Worm (Caenorhabditis elegans) whole organism, L4 larva: Measurements from ENCODE around the gene R10H1.1.

Experiments
- F26F4.8 ChIP-seq: fragments of 200-800 bp; sonication (Bioruptor generic); conservative IDR thresholded peaks from 2 replicates; pipeline ENCODE4 v1.3.6; 2022; ENCODE audit warnings: missing genetic modification characterization, missing compliant biosample characterization
- R02D3.7 ChIP-seq: fragments of 150-350 bp; sonication (generic microtip); optimal IDR thresholded peaks from 3 replicates; lab custom pipeline; 2014; ENCODE audit warnings: missing biosample characterization, missing genetic modification characterization
- ceh-82 ChIP-seq: sonication (generic microtip); optimal IDR thresholded peaks from 2 replicates; lab custom pipeline; 2017; ENCODE audit warnings: missing biosample characterization, missing genetic modification characterization
- cey-2 ChIP-seq: sonication (generic microtip); optimal IDR thresholded peaks from 3 replicates; lab custom pipeline; 2017; ENCODE audit warnings: missing genetic modification characterization, mild to moderate bottlenecking, missing compliant biosample characterization, antibody characterized with exemption, borderline replicate concordance; ENCODE audit not compliant: insufficient read depth
- fos-1 ChIP-seq: fragments of 150-350 bp; optimal IDR thresholded peaks from 2 replicates; lab custom pipeline; 2014; ENCODE audit warnings: missing biosample characterization, missing genetic modification characterization
- lin-39 ChIP-seq: fragments of 150-350 bp; optimal IDR thresholded peaks from 2 replicates; lab custom pipeline; 2014; ENCODE audit warnings: missing biosample characterization, missing genetic modification reagents, missing genetic modification characterization
- lsy-2 ChIP-seq, 2 experiments: fragments of 150-350 bp in 1 of 2; sonication (generic microtip) in 1 of 2; optimal IDR thresholded peaks; 2 replicates each; lab custom pipeline; 2014 to 2017; ENCODE audit warnings: missing biosample characterization in 2 of 2, missing genetic modification characterization in 2 of 2
- nhr-237 ChIP-seq: sonication (generic microtip); optimal IDR thresholded peaks from 2 replicates; lab custom pipeline; 2017; ENCODE audit warnings: missing biosample characterization, missing genetic modification characterization
- pha-4 ChIP-seq, 2 experiments: fragments of 150-350 bp in 1 of 2; fragments of 200-800 bp in 1 of 2; sonication (Bioruptor generic) in 1 of 2; IDR thresholded peaks in 1 of 2; optimal IDR thresholded peaks in 1 of 2; 2 replicates each; pipeline versions ENCODE4 v1.3.6 to Lab custom; 2014 to 2022; ENCODE audit warnings: missing genetic modification characterization in 2 of 2, missing genetic modification reagents in 2 of 2, missing biosample characterization in 1 of 2, missing compliant biosample characterization in 1 of 2
- unc-39 ChIP-seq: sonication (generic microtip); optimal IDR thresholded peaks from 2 replicates; lab custom pipeline; 2017; ENCODE audit warnings: missing biosample characterization, missing genetic modification characterization
- zip-2 ChIP-seq: fragments of 150-350 bp; optimal IDR thresholded peaks from 2 replicates; lab custom pipeline; 2014; ENCODE audit warnings: missing biosample characterization, missing genetic modification characterization
- ztf-11 ChIP-seq: fragments of 150-350 bp; optimal IDR thresholded peaks from 2 replicates; lab custom pipeline; 2014; ENCODE audit warnings: missing biosample characterization, missing genetic modification characterization

DNA sequence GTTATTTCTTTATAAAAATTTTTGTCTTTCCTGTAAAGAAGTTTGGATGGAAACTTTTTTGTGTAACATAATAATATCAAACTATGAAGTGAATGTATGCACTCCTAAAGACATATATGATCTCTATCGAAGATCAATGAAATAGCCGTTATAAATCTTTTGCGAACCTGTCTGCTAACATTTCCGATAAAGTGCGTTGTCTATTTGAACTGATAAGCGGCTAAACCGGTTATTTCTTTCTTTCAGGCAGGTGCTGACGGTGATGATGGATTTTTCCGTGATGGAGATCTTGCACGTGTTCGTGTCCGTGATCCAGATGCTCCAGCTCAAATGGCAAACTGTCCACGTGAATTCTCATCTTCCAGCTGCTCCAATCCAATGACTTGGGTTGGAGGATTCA lies 37.2 kb downstream of the R10H1.1 start:
- no peak for TF ChIP-seq lsy-2 (tag; optimal IDR thresholded peaks at IDR 0.05; lab: Kevin White, UChicago)
- TF ChIP-seq ztf-11 (tag; lab: Kevin White, UChicago), result no peak
- TF ChIP-seq ceh-82 (tag; lab: Kevin White, UChicago), result no peak
- TF ChIP-seq fos-1, result no peak
- no peak for TF ChIP-seq R02D3.7
- TF ChIP-seq pha-4 (GFP tag; IDR thresholded peaks at IDR 0.05; lab: Robert Waterston, UW), result no peak
- TF ChIP-seq pha-4 (tag; optimal IDR thresholded peaks at IDR 0.05; lab: Kevin White, UChicago), result no peak
- no peak for TF ChIP-seq nhr-237 (tag; lab: Kevin White, UChicago)
- TF ChIP-seq zip-2 (tag; lab: Kevin White, UChicago), result no peak
- TF ChIP-seq unc-39 (tag; lab: Kevin White, UChicago), result no peak
- TF ChIP-seq cey-2, result no peak
- TF ChIP-seq F26F4.8 (GFP tag; lab: Robert Waterston, UW), result no peak
- no peak for TF ChIP-seq lin-39 (tag; lab: Kevin White, UChicago)
